Fruit fly (Drosophila melanogaster) whole organism, pupa: ENCODE results near the gene RpL32.

Experiments
- CG10348 ChIP-seq: fragments of 200-800 bp; sonication (Bioruptor generic); IDR thresholded peaks from 2 replicates; pipeline ENCODE4 v1.3.6; 2022; ENCODE audit warnings: missing biosample characterization, missing genetic modification characterization
- CG12605 ChIP-seq: fragments of 200-800 bp; sonication (Bioruptor generic); IDR thresholded peaks from 2 replicates; pipeline ENCODE4 v1.3.6; 2022; ENCODE audit warnings: missing biosample characterization, missing genetic modification characterization
- CG13204 ChIP-seq: fragments of 200-800 bp; sonication (Bioruptor generic); optimal IDR thresholded peaks from 2 replicates; lab custom pipeline; 2018; ENCODE audit warnings: missing biosample characterization, mild to moderate bottlenecking, missing genetic modification characterization, moderate library complexity
- CG14655 ChIP-seq: fragments of 200-800 bp; sonication (Bioruptor generic); optimal IDR thresholded peaks from 3 replicates; lab custom pipeline; 2017; ENCODE audit warnings: mild to moderate bottlenecking, missing biosample characterization, missing genetic modification reagents, missing genetic modification characterization
- CG15710 ChIP-seq: fragments of 200-800 bp; sonication (Bioruptor generic); optimal IDR thresholded peaks from 2 replicates; lab custom pipeline; 2018; ENCODE audit warnings: missing biosample characterization, mild to moderate bottlenecking, missing genetic modification characterization, moderate library complexity
- CG17806 ChIP-seq: fragments of 200-800 bp; sonication (Bioruptor generic); optimal IDR thresholded peaks from 2 replicates; lab custom pipeline; 2018; ENCODE audit warnings: missing biosample characterization, mild to moderate bottlenecking, missing genetic modification characterization, moderate library complexity
- CG32121 ChIP-seq: fragments of 200-800 bp; sonication (Bioruptor generic); IDR thresholded peaks from 2 replicates; pipeline ENCODE4 v1.3.6; 2022; ENCODE audit warnings: missing biosample characterization, missing genetic modification characterization
- CG34367 ChIP-seq: fragments of 200-800 bp; sonication (Bioruptor generic); optimal IDR thresholded peaks from 2 replicates; lab custom pipeline; 2018; ENCODE audit warnings: missing biosample characterization, mild to moderate bottlenecking, missing genetic modification characterization
- CG4496 ChIP-seq: fragments of 200-800 bp; sonication (Bioruptor generic); IDR thresholded peaks from 3 replicates; pipeline ENCODE4 v1.3.6; 2022; ENCODE audit warnings: missing biosample characterization, missing genetic modification characterization
- CG8159 ChIP-seq: fragments of 200-800 bp; sonication (Bioruptor generic); optimal IDR thresholded peaks from 3 replicates; lab custom pipeline; 2018; ENCODE audit warnings: missing biosample characterization, mild to moderate bottlenecking, missing genetic modification characterization, moderate library complexity
- CG8301 ChIP-seq: fragments of 200-800 bp; sonication (Bioruptor generic); optimal IDR thresholded peaks from 2 replicates; lab custom pipeline; 2018; ENCODE audit warnings: missing biosample characterization, mild to moderate bottlenecking, missing genetic modification characterization
- CG9948 ChIP-seq: fragments of 200-800 bp; sonication (Bioruptor generic); optimal IDR thresholded peaks from 2 replicates; lab custom pipeline; 2018; ENCODE audit warnings: missing biosample characterization, mild to moderate bottlenecking, missing genetic modification characterization, moderate library complexity
- D1 ChIP-seq: fragments of 200-800 bp; sonication (Bioruptor generic); optimal IDR thresholded peaks from 2 replicates; lab custom pipeline; 2018; ENCODE audit warnings: missing biosample characterization, mild to moderate bottlenecking, missing genetic modification characterization, moderate library complexity
- EcR ChIP-seq: fragments of 200-800 bp; sonication (Bioruptor generic); optimal IDR thresholded peaks from 3 replicates; lab custom pipeline; 2019; ENCODE audit warnings: missing biosample characterization, missing genetic modification characterization, mild to moderate bottlenecking, moderate library complexity, missing genetic modification reagents
- Ets98B ChIP-seq: fragments of 200-800 bp; sonication (Bioruptor generic); IDR thresholded peaks from 2 replicates; pipeline ENCODE4 v1.3.6; 2022; ENCODE audit warnings: missing biosample characterization, missing genetic modification characterization
- Pif1A ChIP-seq: fragments of 200-800 bp; sonication (Bioruptor generic); optimal IDR thresholded peaks from 3 replicates; lab custom pipeline; 2016; ENCODE audit warnings: missing biosample characterization, missing genetic modification characterization
- Pif1B ChIP-seq: fragments of 200-800 bp; sonication (Bioruptor generic); optimal IDR thresholded peaks from 3 replicates; lab custom pipeline; 2016; ENCODE audit warnings: missing biosample characterization, missing genetic modification characterization
- Snoo ChIP-seq: fragments of 200-800 bp; sonication (Bioruptor generic); optimal IDR thresholded peaks from 3 replicates; lab custom pipeline; 2017; ENCODE audit warnings: missing biosample characterization, mild to moderate bottlenecking, missing genetic modification characterization, inconsistent platforms
- fd96Ca ChIP-seq: fragments of 200-800 bp; sonication (Bioruptor generic); IDR thresholded peaks from 3 replicates; pipeline ENCODE4 v1.3.6; 2022; ENCODE audit warnings: missing biosample characterization, missing genetic modification characterization
- gl ChIP-seq: fragments of 200-800 bp; sonication (Bioruptor generic); optimal IDR thresholded peaks from 2 replicates; lab custom pipeline; 2018; ENCODE audit warnings: missing biosample characterization, mild to moderate bottlenecking, missing genetic modification characterization
- rn ChIP-seq: fragments of 200-800 bp; sonication (Bioruptor generic); IDR thresholded peaks from 2 replicates; pipeline ENCODE4 v1.3.6; 2022; ENCODE audit warnings: missing biosample characterization, missing genetic modification characterization

Gene RpL32

dm6 chr3R:30052455-30053046, 6.6 kb upstream of the RpL32 start, which contains the start of gene Jasper:
TSS of gene Jasper (plus strand) at chr3R:30052514.
- TF ChIP-seq CG15710 (no peak), CG4496 (GFP tag; lab: Robert Waterston, UW) (no peak; the same call in 2 of the 3 replicates), Pif1A (GFP tag; lab: Kevin White, UChicago) (no peak), rn (no peak), D1 (no peak), CG13204 (GFP tag; lab: Kevin White, UChicago) (no peak), EcR (no peak), Ets98B (GFP tag; lab: Robert Waterston, UW) (no peak), CG14655 (GFP tag; lab: Kevin White, UChicago) (no peak), CG32121 (no peak), CG9948 (tag; lab: Kevin White, UChicago) (no peak), CG8301 (tag; lab: Kevin White, UChicago) (no peak), CG34367 (tag; lab: Kevin White, UChicago) (no peak), CG12605 (GFP tag; lab: Robert Waterston, UW) (no peak)

- no peak for TF ChIP-seq fd96Ca
- no peak for TF ChIP-seq CG4496 (GFP tag; lab: Robert Waterston, UW)
- no peak for TF ChIP-seq CG32121
- TF ChIP-seq Pif1A (GFP tag; lab: Kevin White, UChicago) = no peak
- no peak for TF ChIP-seq Snoo (tag; lab: Kevin White, UChicago)
- no peak for TF ChIP-seq Ets98B (GFP tag; lab: Robert Waterston, UW)
- no peak for TF ChIP-seq CG14655 (GFP tag; lab: Kevin White, UChicago)
- no peak for TF ChIP-seq Pif1B (GFP tag; lab: Kevin White, UChicago)
Measured at dm6 chr3R:30051933-30052332, 6.0 kb upstream of the RpL32 start, which contains the start of gene CG15528. TSS of gene CG15528 (minus strand) at chr3R:30052112.

- TF ChIP-seq CG17806 (tag; lab: Kevin White, UChicago) (no peak), CG13204 (GFP tag; lab: Kevin White, UChicago) (no peak), Ets98B (GFP tag; lab: Robert Waterston, UW) (no peak), CG4496 (GFP tag; lab: Robert Waterston, UW) (no peak), D1 (no peak), CG12605 (GFP tag; lab: Robert Waterston, UW) (no peak), CG9948 (tag; lab: Kevin White, UChicago) (no peak), gl (tag; lab: Kevin White, UChicago) (no peak), rn (no peak), Snoo (tag; lab: Kevin White, UChicago) (no peak), CG8159 (tag; lab: Kevin White, UChicago) (no peak), EcR (no peak), Pif1A (GFP tag; lab: Kevin White, UChicago) (no peak), CG34367 (tag; lab: Kevin White, UChicago) (no peak), CG10348 (GFP tag; lab: Robert Waterston, UW) (no peak), CG8301 (tag; lab: Kevin White, UChicago) (no peak), Pif1B (GFP tag; lab: Kevin White, UChicago) (no peak), CG32121 (no peak), CG14655 (GFP tag; lab: Kevin White, UChicago) (no peak)
Measured at dm6 chr3R:30050448-30050847, 4.5 kb upstream of the RpL32 start.

dm6 chr3R:30043139-30043744, 2.7 kb downstream of the RpL32 start, which contains the start of gene Sry-delta:
TSS of gene Sry-delta (plus strand) at chr3R:30043341.
- TF ChIP-seq CG14655 (GFP tag; lab: Kevin White, UChicago) (no peak), CG13204 (GFP tag; lab: Kevin White, UChicago) (no peak), gl (tag; lab: Kevin White, UChicago) (no peak), D1 (no peak), CG12605 (GFP tag; lab: Robert Waterston, UW) (no peak), Snoo (tag; lab: Kevin White, UChicago) (peak; percentile 65), CG17806 (tag; lab: Kevin White, UChicago) (peak; percentile 23), CG4496 (GFP tag; lab: Robert Waterston, UW) (peak; percentile 43; the same call in 2 of the 3 replicates), Pif1B (GFP tag; lab: Kevin White, UChicago) (no peak), rn (peak; percentile 42; the same call in 1 of the 2 replicates), CG34367 (tag; lab: Kevin White, UChicago) (no peak), CG15710 (peak; percentile 48), Pif1A (GFP tag; lab: Kevin White, UChicago) (no peak), Ets98B (GFP tag; lab: Robert Waterston, UW) (peak; percentile 75), EcR (no peak), CG10348 (GFP tag; lab: Robert Waterston, UW) (no peak), CG9948 (tag; lab: Kevin White, UChicago) (no peak), CG32121 (no peak), CG8301 (tag; lab: Kevin White, UChicago) (no peak), CG8159 (tag; lab: Kevin White, UChicago) (no peak), fd96Ca (peak; percentile 70; the same call in 2 of the 3 replicates)
- TF ChIP-seq, all 21 proteins: peak for 7

dm6 chr3R:30040879-30041278, 5.1 kb downstream of the RpL32 start:
- TF ChIP-seq CG32121 (no peak), CG13204 (GFP tag; lab: Kevin White, UChicago) (no peak), CG34367 (tag; lab: Kevin White, UChicago) (no peak), CG4496 (GFP tag; lab: Robert Waterston, UW) (no peak), CG14655 (GFP tag; lab: Kevin White, UChicago) (no peak), CG17806 (tag; lab: Kevin White, UChicago) (no peak), Pif1B (GFP tag; lab: Kevin White, UChicago) (no peak), gl (tag; lab: Kevin White, UChicago) (no peak), CG8301 (tag; lab: Kevin White, UChicago) (no peak), D1 (no peak), rn (no peak), CG15710 (no peak), fd96Ca (no peak), CG8159 (tag; lab: Kevin White, UChicago) (no peak), CG10348 (GFP tag; lab: Robert Waterston, UW) (no peak), EcR (no peak)
